Worm (Caenorhabditis elegans): ENCODE data around the gene chil-27.

ce11 chrII:9516836-9517235, 39.2 kb downstream of the chil-27 start, which contains the start of gene gcy-1:
- TF ChIP-seq aha-1 (tag; optimal IDR thresholded peaks at IDR 0.05) = no peak
- TF ChIP-seq pag-3 (tag; optimal IDR thresholded peaks at IDR 0.05; ENCODE audit: borderline replicate concordance, insufficient read depth) = no peak
- TF ChIP-seq ceh-82 (tag; optimal IDR thresholded peaks at IDR 0.05) = no peak
- no peak for TF ChIP-seq fkh-10 (GFP tag; optimal IDR thresholded peaks at IDR 0.05)
- no peak for TF ChIP-seq blmp-1 (tag; optimal IDR thresholded peaks at IDR 0.05)

Data from whole organism, L1 larva.